Worm (Caenorhabditis elegans) whole organism, L2 larva: ENCODE data around the gene cdt-2.

Experiments
- C34F6.9 ChIP-seq: fragments of 150-350 bp; optimal IDR thresholded peaks from 2 replicates; lab custom pipeline; 2014; ENCODE audit warnings: missing biosample characterization, missing genetic modification characterization
- F13H6.1 ChIP-seq: sonication (generic microtip); optimal IDR thresholded peaks from 2 replicates; lab custom pipeline; 2016; ENCODE audit warnings: missing genetic modification characterization, missing compliant biosample characterization
- R02D3.7 ChIP-seq: fragments of 150-350 bp; optimal IDR thresholded peaks from 2 replicates; lab custom pipeline; 2014; ENCODE audit warnings: missing biosample characterization, missing genetic modification characterization
- Y55F3AM.14 ChIP-seq: fragments of 200-800 bp; sonication (Bioruptor generic); optimal IDR thresholded peaks from 2 replicates; lab custom pipeline; 2018; ENCODE audit warnings: mild to moderate bottlenecking, missing genetic modification characterization, missing compliant biosample characterization
- ZK546.5 ChIP-seq: sonication (generic microtip); optimal IDR thresholded peaks from 2 replicates; lab custom pipeline; 2017; ENCODE audit warnings: missing biosample characterization, missing genetic modification characterization
- alr-1 ChIP-seq: fragments of 150-350 bp; optimal IDR thresholded peaks from 2 replicates; lab custom pipeline; 2014; ENCODE audit warnings: missing biosample characterization, missing genetic modification characterization
- aly-2 ChIP-seq: fragments of 150-350 bp; optimal IDR thresholded peaks from 2 replicates; lab custom pipeline; 2014; ENCODE audit warnings: missing biosample characterization, missing genetic modification characterization
- ama-1 ChIP-seq: fragments of 150-350 bp; optimal IDR thresholded peaks from 2 replicates; lab custom pipeline; 2018; ENCODE audit warnings: inconsistent platforms
- blmp-1 ChIP-seq: sonication (generic microtip); optimal IDR thresholded peaks from 2 replicates; lab custom pipeline; 2017; ENCODE audit warnings: missing genetic modification characterization, mild to moderate bottlenecking, missing compliant biosample characterization, antibody characterized with exemption, moderate library complexity; ENCODE audit not compliant: insufficient read depth
- ceh-16 ChIP-seq: fragments of 150-350 bp; optimal IDR thresholded peaks from 2 replicates; lab custom pipeline; 2014; ENCODE audit warnings: missing biosample characterization, missing genetic modification characterization
- ceh-82 ChIP-seq: fragments of 150-350 bp; optimal IDR thresholded peaks from 2 replicates; lab custom pipeline; 2014; ENCODE audit warnings: missing biosample characterization, missing genetic modification characterization
- crh-2 ChIP-seq: sonication (generic microtip); optimal IDR thresholded peaks from 2 replicates; lab custom pipeline; 2017; ENCODE audit warnings: missing biosample characterization, missing genetic modification characterization
- dmd-4 ChIP-seq: sonication (generic microtip); optimal IDR thresholded peaks from 2 replicates; lab custom pipeline; 2017; ENCODE audit warnings: missing biosample characterization, missing genetic modification characterization
- egl-27 ChIP-seq: sonication (generic microtip); optimal IDR thresholded peaks from 3 replicates; lab custom pipeline; 2017; ENCODE audit warnings: missing biosample characterization, missing genetic modification reagents, missing genetic modification characterization
- elt-1 ChIP-seq: fragments of 150-350 bp; optimal IDR thresholded peaks from 2 replicates; lab custom pipeline; 2014; ENCODE audit warnings: missing biosample characterization, missing genetic modification characterization
- elt-3 ChIP-seq: sonication (generic microtip); optimal IDR thresholded peaks from 2 replicates; lab custom pipeline; 2017; ENCODE audit warnings: missing biosample characterization, missing genetic modification characterization
- fos-1 ChIP-seq: fragments of 150-350 bp; optimal IDR thresholded peaks from 2 replicates; lab custom pipeline; 2014; ENCODE audit warnings: missing biosample characterization, missing genetic modification characterization
- gmeb-1 ChIP-seq: fragments of 150-350 bp; optimal IDR thresholded peaks from 2 replicates; lab custom pipeline; 2014; ENCODE audit warnings: missing biosample characterization, missing genetic modification characterization
- lin-11 ChIP-seq: fragments of 150-350 bp; sonication (generic microtip); optimal IDR thresholded peaks from 2 replicates; lab custom pipeline; 2014; ENCODE audit warnings: missing biosample characterization, missing genetic modification characterization, inconsistent platforms, mixed read lengths
- lin-13 ChIP-seq: fragments of 150-350 bp; optimal IDR thresholded peaks from 2 replicates; lab custom pipeline; 2014; ENCODE audit warnings: missing biosample characterization, missing genetic modification reagents, missing genetic modification characterization
- lsy-2 ChIP-seq, 2 experiments: fragments of 150-350 bp in 1 of 2; sonication (generic microtip) in 1 of 2; optimal IDR thresholded peaks; 2 replicates each; lab custom pipeline; 2014 to 2017; ENCODE audit warnings: missing biosample characterization in 2 of 2, missing genetic modification characterization in 2 of 2
- mab-5 ChIP-seq: fragments of 150-350 bp; optimal IDR thresholded peaks from 2 replicates; lab custom pipeline; 2014; ENCODE audit warnings: missing biosample characterization, missing genetic modification characterization
- nhr-10 ChIP-seq: sonication (generic microtip); optimal IDR thresholded peaks from 2 replicates; lab custom pipeline; 2017; ENCODE audit warnings: missing biosample characterization, missing genetic modification characterization
- nhr-12 ChIP-seq: fragments of 150-350 bp; optimal IDR thresholded peaks from 2 replicates; lab custom pipeline; 2014; ENCODE audit warnings: missing biosample characterization, missing genetic modification characterization
- nhr-129 ChIP-seq: fragments of 150-350 bp; optimal IDR thresholded peaks from 2 replicates; lab custom pipeline; 2014; ENCODE audit warnings: missing biosample characterization, missing genetic modification characterization
- nhr-21 ChIP-seq: fragments of 150-350 bp; optimal IDR thresholded peaks from 2 replicates; lab custom pipeline; 2014; ENCODE audit warnings: missing biosample characterization, missing genetic modification characterization
- nhr-23 ChIP-seq: fragments of 150-350 bp; optimal IDR thresholded peaks from 2 replicates; lab custom pipeline; 2014; ENCODE audit warnings: missing biosample characterization, missing genetic modification reagents, missing genetic modification characterization
- nhr-237 ChIP-seq: fragments of 150-350 bp; optimal IDR thresholded peaks from 2 replicates; lab custom pipeline; 2014; ENCODE audit warnings: missing biosample characterization, missing genetic modification characterization
- nhr-25 ChIP-seq: fragments of 150-350 bp; sonication (generic microtip); optimal IDR thresholded peaks from 3 replicates; lab custom pipeline; 2014; ENCODE audit warnings: missing biosample characterization, missing genetic modification characterization
- nhr-6 ChIP-seq: fragments of 150-350 bp; optimal IDR thresholded peaks from 2 replicates; lab custom pipeline; 2014; ENCODE audit warnings: missing biosample characterization, missing genetic modification characterization
- nhr-77 ChIP-seq: fragments of 150-350 bp; optimal IDR thresholded peaks from 2 replicates; lab custom pipeline; 2014; ENCODE audit warnings: missing biosample characterization, missing genetic modification characterization
- peb-1 ChIP-seq: fragments of 150-350 bp; optimal IDR thresholded peaks from 2 replicates; lab custom pipeline; 2014; ENCODE audit warnings: missing biosample characterization, missing genetic modification characterization
- sem-4 ChIP-seq: fragments of 150-350 bp; optimal IDR thresholded peaks from 2 replicates; lab custom pipeline; 2014; ENCODE audit warnings: missing biosample characterization, missing genetic modification reagents, missing genetic modification characterization
- skn-1 ChIP-seq: sonication (generic microtip); optimal IDR thresholded peaks from 2 replicates; lab custom pipeline; 2017; ENCODE audit warnings: missing biosample characterization, missing genetic modification characterization
- sma-3 ChIP-seq: sonication (generic microtip); optimal IDR thresholded peaks from 2 replicates; lab custom pipeline; 2016; ENCODE audit warnings: missing genetic modification reagents, missing genetic modification characterization, missing compliant biosample characterization
- sma-9 ChIP-seq, 2 experiments: fragments of 150-350 bp in 1 of 2; sonication (generic microtip) in 1 of 2; optimal IDR thresholded peaks; 2 replicates each; lab custom pipeline; 2014 to 2016; ENCODE audit warnings: missing genetic modification characterization in 2 of 2, mild to moderate bottlenecking in 1 of 2, missing biosample characterization in 1 of 2, missing compliant biosample characterization in 1 of 2, missing genetic modification reagents in 1 of 2, moderate library complexity in 1 of 2
- snpc-4 ChIP-seq: fragments of 150-350 bp; optimal IDR thresholded peaks from 2 replicates; lab custom pipeline; 2014; ENCODE audit warnings: missing biosample characterization, missing genetic modification characterization
- unc-55 ChIP-seq: fragments of 150-350 bp; sonication (generic microtip); optimal IDR thresholded peaks from 3 replicates; lab custom pipeline; 2014; ENCODE audit warnings: missing biosample characterization, missing genetic modification reagents, missing genetic modification characterization
- unc-62 ChIP-seq: fragments of 150-350 bp; optimal IDR thresholded peaks from 2 replicates; lab custom pipeline; 2014; ENCODE audit warnings: missing biosample characterization, missing genetic modification reagents, missing genetic modification characterization
- zag-1 ChIP-seq: fragments of 150-350 bp; optimal IDR thresholded peaks from 2 replicates; lab custom pipeline; 2014; ENCODE audit warnings: missing biosample characterization, missing genetic modification characterization

Gene cdt-2

DNA sequence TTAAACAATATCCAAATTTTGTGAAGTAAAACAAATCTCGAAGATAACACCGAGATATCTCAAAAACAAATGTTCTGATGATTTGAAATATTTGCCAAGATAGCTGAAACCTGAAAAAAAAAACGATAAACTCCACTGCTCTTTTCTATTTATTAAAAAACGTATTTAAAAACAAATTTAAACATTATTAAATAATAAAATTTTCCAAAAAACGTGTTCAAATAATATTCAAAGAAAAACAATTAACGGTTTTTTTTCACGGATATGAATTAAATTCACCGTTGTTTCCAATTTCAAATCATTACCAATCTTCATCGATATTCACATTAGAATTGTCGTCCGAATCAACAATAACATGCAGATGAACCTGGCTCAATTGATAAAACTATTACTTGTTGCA, 5.3 kb upstream of the cdt-2 start, which contains the start of gene irld-14:
Gene irld-14 (plus strand): TSS at position 301 of the 400 bp plus-strand sequence.
- TF ChIP-seq peb-1 (tag; lab: Kevin White, UChicago) (no peak), gmeb-1 (tag; lab: Kevin White, UChicago) (no peak), nhr-12 (tag; lab: Kevin White, UChicago) (no peak), nhr-25 (tag; lab: Kevin White, UChicago) (no peak), fos-1 (no peak), alr-1 (tag; lab: Kevin White, UChicago) (no peak), skn-1 (tag; lab: Kevin White, UChicago) (no peak), Y55F3AM.14 (GFP tag; lab: Kevin White, UChicago) (no peak), lsy-2 (tag; optimal IDR thresholded peaks at IDR 0.05; lab: Kevin White, UChicago) (no peak), lin-11 (no peak), ama-1 (lab: Kevin White, UChicago) (no peak), zag-1 (tag; lab: Kevin White, UChicago) (no peak), unc-55 (GFP tag; lab: Kevin White, UChicago) (no peak), nhr-6 (tag; lab: Kevin White, UChicago) (no peak)

DNA sequence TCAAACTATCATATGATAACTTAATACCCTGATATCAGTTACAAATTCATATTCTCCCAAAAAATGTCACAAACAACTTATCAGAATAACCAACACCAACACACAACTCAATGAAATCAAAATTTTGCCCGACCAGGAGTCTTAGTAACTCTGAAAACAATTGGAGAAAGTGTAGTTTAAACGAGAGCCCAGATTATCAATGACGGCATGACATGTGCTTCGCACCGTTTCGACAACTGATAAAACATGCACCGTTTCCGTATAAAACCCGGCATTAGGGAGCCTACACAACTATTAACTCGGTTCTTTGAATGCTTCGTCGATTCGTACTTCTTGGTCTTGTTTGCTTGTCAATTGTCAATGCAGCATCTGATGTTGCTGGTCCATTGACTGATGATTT, 2.7 kb upstream of the cdt-2 start, which contains the start of gene fil-1:
Gene fil-1 (plus strand): TSS at position 219 of the 400 bp plus-strand sequence.
- TF ChIP-seq fos-1, result peak; percentile 40
- no peak for TF ChIP-seq blmp-1 (tag; lab: Kevin White, UChicago)
- no peak for TF ChIP-seq egl-27 (tag; lab: Kevin White, UChicago)
- no peak for TF ChIP-seq skn-1 (tag; lab: Kevin White, UChicago)
- TF ChIP-seq ceh-82 (tag; lab: Kevin White, UChicago), result no peak
- TF ChIP-seq crh-2 (tag; lab: Kevin White, UChicago), result no peak
- no peak for TF ChIP-seq sma-3 (GFP tag; lab: Kevin White, UChicago)
- no peak for TF ChIP-seq gmeb-1 (tag; lab: Kevin White, UChicago)
- TF ChIP-seq nhr-6 (tag; lab: Kevin White, UChicago), result no peak
- TF ChIP-seq peb-1 (tag; lab: Kevin White, UChicago), result no peak
- peak; percentile 60 for TF ChIP-seq sma-9 (GFP tag; optimal IDR thresholded peaks at IDR 0.05; lab: Kevin White, UChicago)
- TF ChIP-seq sma-9 (tag; optimal IDR thresholded peaks at IDR 0.05; lab: Kevin White, UChicago), result no peak
- no peak for TF ChIP-seq unc-62 (GFP tag; lab: Kevin White, UChicago)
- TF ChIP-seq aly-2, result no peak
- TF ChIP-seq nhr-237 (tag; lab: Kevin White, UChicago), result no peak

DNA sequence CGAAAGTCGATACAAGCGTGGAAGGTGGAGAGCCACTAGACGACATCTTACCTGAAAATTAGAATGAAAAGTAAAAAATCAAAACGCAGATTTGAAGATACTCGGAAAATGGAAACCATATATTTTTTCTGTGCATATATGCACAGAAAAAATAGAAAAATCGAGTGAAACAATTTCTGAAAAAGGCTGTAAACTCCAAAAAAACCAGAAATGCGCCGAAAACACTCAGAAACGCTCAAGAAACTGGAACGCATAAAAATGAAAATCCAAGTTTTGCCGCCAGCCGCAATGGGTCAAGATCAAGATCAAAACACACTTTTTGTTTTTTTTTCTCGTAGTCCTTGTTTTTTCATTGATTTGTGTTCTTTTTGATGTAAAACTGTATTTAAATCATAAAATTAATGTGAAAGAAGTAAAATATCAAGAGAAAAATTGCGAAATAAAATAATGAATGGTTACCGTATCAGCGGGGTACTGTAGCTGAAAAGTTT, 1.7 kb upstream of the cdt-2 start, which contains the start of gene T01C3.3:
Gene T01C3.3 (minus strand): TSS at position 51 of the 491 bp plus-strand sequence.
- no peak for TF ChIP-seq alr-1 (tag; lab: Kevin White, UChicago)
- TF ChIP-seq unc-55 (GFP tag; lab: Kevin White, UChicago), result no peak
- no peak for TF ChIP-seq nhr-25 (tag; lab: Kevin White, UChicago)
- TF ChIP-seq R02D3.7 (tag; lab: Kevin White, UChicago), result no peak
- no peak for TF ChIP-seq nhr-77 (tag; lab: Kevin White, UChicago)
- TF ChIP-seq nhr-10 (tag; lab: Kevin White, UChicago), result no peak
- no peak for TF ChIP-seq ceh-82 (tag; lab: Kevin White, UChicago)
- no peak for TF ChIP-seq mab-5 (tag; lab: Kevin White, UChicago)
- TF ChIP-seq F13H6.1 (tag; lab: Kevin White, UChicago), result no peak
- no peak for TF ChIP-seq elt-1 (tag; lab: Kevin White, UChicago)
- no peak for TF ChIP-seq lin-11
- no peak for TF ChIP-seq ama-1 (lab: Kevin White, UChicago)
- no peak for TF ChIP-seq lin-13 (GFP tag; lab: Kevin White, UChicago)
- TF ChIP-seq elt-3 (tag; lab: Kevin White, UChicago), result no peak
- no peak for TF ChIP-seq lsy-2 (tag; optimal IDR thresholded peaks at IDR 0.05; lab: Kevin White, UChicago)
- TF ChIP-seq nhr-12 (tag; lab: Kevin White, UChicago), result no peak
- TF ChIP-seq skn-1 (tag; lab: Kevin White, UChicago), result no peak
- no peak for TF ChIP-seq nhr-23
- TF ChIP-seq, all 48 proteins: peak for 0

DNA sequence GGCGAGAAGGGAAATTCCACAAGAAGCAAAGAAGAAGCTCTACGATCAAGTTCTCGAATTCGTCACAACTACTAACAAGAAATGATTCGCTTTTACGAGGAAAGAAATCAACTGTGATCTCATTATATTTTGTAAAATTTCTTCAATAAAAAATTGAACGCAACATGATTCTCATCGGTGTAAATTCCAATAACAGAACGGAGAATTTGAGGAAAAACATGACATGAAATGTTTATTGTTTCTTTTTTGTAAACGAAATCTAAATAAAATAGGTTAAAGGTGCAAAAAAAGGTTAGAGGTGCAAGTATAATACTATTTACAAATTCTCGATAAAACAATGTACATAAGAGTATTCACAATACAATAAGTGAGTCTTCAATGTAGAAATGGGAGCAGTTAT, 563 bp upstream of the cdt-2 start:
- no peak for TF ChIP-seq sem-4 (tag; lab: Kevin White, UChicago)
- no peak for TF ChIP-seq sma-3 (GFP tag; lab: Kevin White, UChicago)
- TF ChIP-seq C34F6.9 (tag; lab: Kevin White, UChicago), result no peak
- TF ChIP-seq nhr-129 (tag; lab: Kevin White, UChicago), result no peak
- no peak for TF ChIP-seq dmd-4 (tag; lab: Kevin White, UChicago)
- TF ChIP-seq snpc-4 (tag; lab: Kevin White, UChicago), result no peak
- no peak for TF ChIP-seq fos-1
- TF ChIP-seq sma-9 (GFP tag; optimal IDR thresholded peaks at IDR 0.05; lab: Kevin White, UChicago), result no peak
- TF ChIP-seq sma-9 (tag; optimal IDR thresholded peaks at IDR 0.05; lab: Kevin White, UChicago), result no peak
- TF ChIP-seq Y55F3AM.14 (GFP tag; lab: Kevin White, UChicago), result no peak
- TF ChIP-seq skn-1 (tag; lab: Kevin White, UChicago), result no peak
- TF ChIP-seq ama-1 (lab: Kevin White, UChicago), result no peak
- no peak for TF ChIP-seq F13H6.1 (tag; lab: Kevin White, UChicago)
- no peak for TF ChIP-seq ceh-16 (tag; lab: Kevin White, UChicago)
- no peak for TF ChIP-seq nhr-21 (tag; lab: Kevin White, UChicago)
- no peak for TF ChIP-seq nhr-77 (tag; lab: Kevin White, UChicago)
- no peak for TF ChIP-seq crh-2 (tag; lab: Kevin White, UChicago)
- TF ChIP-seq ZK546.5 (tag; lab: Kevin White, UChicago), result no peak
